Worm (Caenorhabditis elegans) whole organism, young adult: ENCODE measurements around the gene pho-7.

Experiments
- attf-3 ChIP-seq: fragments of 200-800 bp; sonication (Bioruptor generic); conservative IDR thresholded peaks from 2 replicates; pipeline ENCODE4 v1.3.6; 2022; ENCODE audit warnings: missing genetic modification reagents, missing genetic modification characterization, missing compliant biosample characterization
- him-1 ChIP-seq: sonication (generic microtip); optimal IDR thresholded peaks from 2 replicates; lab custom pipeline; 2016; ENCODE audit warnings: missing genotype, missing genetic modification reagents, missing genetic modification characterization, missing compliant biosample characterization
- hlh-26 ChIP-seq: fragments of 200-800 bp; sonication (Bioruptor generic); conservative IDR thresholded peaks from 2 replicates; pipeline ENCODE4 v1.3.6; 2022; ENCODE audit warnings: missing genetic modification reagents, missing genetic modification characterization, missing compliant biosample characterization
- nhr-90 ChIP-seq: sonication (generic microtip); optimal IDR thresholded peaks from 2 replicates; lab custom pipeline; 2016; ENCODE audit warnings: missing genotype, mild to moderate bottlenecking, missing genetic modification characterization, missing compliant biosample characterization
- repo-1 ChIP-seq: sonication (generic microtip); optimal IDR thresholded peaks from 2 replicates; lab custom pipeline; 2017; ENCODE audit warnings: mild to moderate bottlenecking, missing genetic modification characterization, missing compliant biosample characterization
- snpc-1.1 ChIP-seq: sonication (generic microtip); optimal IDR thresholded peaks from 2 replicates; lab custom pipeline; 2017; ENCODE audit warnings: missing genetic modification characterization, mild to moderate bottlenecking, missing compliant biosample characterization, antibody characterized with exemption, moderate library complexity, missing genotype, missing genetic modification reagents; ENCODE audit not compliant: insufficient read depth
- unc-62 ChIP-seq: fragments of 150-350 bp; optimal IDR thresholded peaks from 2 replicates; lab custom pipeline; 2014; ENCODE audit warnings: missing biosample characterization, missing genetic modification reagents, missing genetic modification characterization

ce11 chrX:10953834-10954233 is 12.7 kb upstream of the pho-7 start, which contains the start of gene pbo-4:
- TF ChIP-seq unc-62 (GFP tag; lab: Kevin White, UChicago) (no peak), snpc-1.1 (tag; lab: Kevin White, UChicago) (no peak), him-1 (tag; lab: Kevin White, UChicago) (no peak), nhr-90 (no peak), attf-3 (GFP tag; lab: Robert Waterston, UW) (no peak), hlh-26 (no peak), repo-1 (tag; lab: Kevin White, UChicago) (no peak)
